Worm (Caenorhabditis elegans) whole organism, L1 larva: ENCODE results near the gene Y75B8A.44.

Experiments used
- lin-14 ChIP-seq: fragments of 200-800 bp; sonication (Bioruptor generic); optimal IDR thresholded peaks from 2 replicates; lab custom pipeline; 2018; ENCODE audit warnings: mild to moderate bottlenecking, missing genetic modification characterization, moderate library complexity, missing compliant biosample characterization
- lin-35 ChIP-seq, 2 experiments: fragments of 150-350 bp; optimal IDR thresholded peaks; 2 replicates each; lab custom pipeline; 2014; ENCODE audit warnings: missing biosample characterization in 2 of 2, missing genetic modification characterization in 2 of 2, missing genetic modification reagents in 2 of 2
- nhr-20 ChIP-seq: sonication (generic microtip); optimal IDR thresholded peaks from 2 replicates; lab custom pipeline; 2016; ENCODE audit warnings: mild to moderate bottlenecking, missing genetic modification characterization, missing compliant biosample characterization
- pqm-1 ChIP-seq: sonication (generic microtip); optimal IDR thresholded peaks from 3 replicates; lab custom pipeline; 2017; ENCODE audit warnings: missing biosample characterization, missing genetic modification characterization
- snpc-4 ChIP-seq: fragments of 150-350 bp; optimal IDR thresholded peaks from 2 replicates; lab custom pipeline; 2014; ENCODE audit warnings: missing biosample characterization, missing genetic modification characterization
- ztf-11 ChIP-seq, 2 experiments: sonication (generic microtip); optimal IDR thresholded peaks; 2 replicates each; lab custom pipeline; 2016 to 2017; ENCODE audit warnings: missing genetic modification characterization in 2 of 2, missing biosample characterization in 1 of 2, missing compliant biosample characterization in 1 of 2

- no peak for TF ChIP-seq snpc-4 (tag; lab: Kevin White, UChicago)
- TF ChIP-seq nhr-20 (tag; lab: Kevin White, UChicago): no peak
- TF ChIP-seq pqm-1 (tag; lab: Kevin White, UChicago): no peak
- no peak for TF ChIP-seq ztf-11 (tag; optimal IDR thresholded peaks at IDR 0.05; lab: Kevin White, UChicago)
- TF ChIP-seq lin-14 (GFP tag; lab: Kevin White, UChicago): no peak
- TF ChIP-seq lin-35 (GFP tag; optimal IDR thresholded peaks at IDR 0.05; lab: Kevin White, UChicago): no peak
Observed at ce11 chrIII:12165305-12165704, 29.0 kb upstream of the Y75B8A.44 start.
